Worm (Caenorhabditis elegans) whole organism, L2 larva: ENCODE results near the gene ampd-1.
A peak's percentile ranks its signal among the peaks of the same experiment; 100 is the strongest.
"Not testable (repeated sequence)": the region's sequence is repeated elsewhere in the genome, so short reads cannot be mapped to it uniquely, and the experiment has no call there.

Source experiments
- C34F6.9 ChIP-seq: fragments of 150-350 bp; optimal IDR thresholded peaks from 2 replicates; lab custom pipeline; 2014; ENCODE audit warnings: missing biosample characterization, missing genetic modification characterization
- F13H6.1 ChIP-seq: sonication (generic microtip); optimal IDR thresholded peaks from 2 replicates; lab custom pipeline; 2016; ENCODE audit warnings: missing genetic modification characterization, missing compliant biosample characterization
- aly-2 ChIP-seq: fragments of 150-350 bp; optimal IDR thresholded peaks from 2 replicates; lab custom pipeline; 2014; ENCODE audit warnings: missing biosample characterization, missing genetic modification characterization
- crh-2 ChIP-seq: sonication (generic microtip); optimal IDR thresholded peaks from 2 replicates; lab custom pipeline; 2017; ENCODE audit warnings: missing biosample characterization, missing genetic modification characterization
- elt-3 ChIP-seq: sonication (generic microtip); optimal IDR thresholded peaks from 2 replicates; lab custom pipeline; 2017; ENCODE audit warnings: missing biosample characterization, missing genetic modification characterization
- fos-1 ChIP-seq: fragments of 150-350 bp; optimal IDR thresholded peaks from 2 replicates; lab custom pipeline; 2014; ENCODE audit warnings: missing biosample characterization, missing genetic modification characterization
- gmeb-1 ChIP-seq: fragments of 150-350 bp; optimal IDR thresholded peaks from 2 replicates; lab custom pipeline; 2014; ENCODE audit warnings: missing biosample characterization, missing genetic modification characterization
- lin-11 ChIP-seq: fragments of 150-350 bp; sonication (generic microtip); optimal IDR thresholded peaks from 2 replicates; lab custom pipeline; 2014; ENCODE audit warnings: missing biosample characterization, missing genetic modification characterization, inconsistent platforms, mixed read lengths
- lin-13 ChIP-seq: fragments of 150-350 bp; optimal IDR thresholded peaks from 2 replicates; lab custom pipeline; 2014; ENCODE audit warnings: missing biosample characterization, missing genetic modification reagents, missing genetic modification characterization
- lin-39 ChIP-seq: fragments of 150-350 bp; optimal IDR thresholded peaks from 2 replicates; lab custom pipeline; 2014; ENCODE audit warnings: missing biosample characterization, missing genetic modification reagents, missing genetic modification characterization
- mab-5 ChIP-seq: fragments of 150-350 bp; optimal IDR thresholded peaks from 2 replicates; lab custom pipeline; 2014; ENCODE audit warnings: missing biosample characterization, missing genetic modification characterization
- mdl-1 ChIP-seq, 2 experiments: fragments of 150-350 bp in 1 of 2; sonication (generic microtip) in 1 of 2; optimal IDR thresholded peaks; 2 replicates each; lab custom pipeline; 2017; ENCODE audit warnings: missing biosample characterization in 2 of 2, missing genetic modification characterization in 2 of 2
- nhr-10 ChIP-seq: sonication (generic microtip); optimal IDR thresholded peaks from 2 replicates; lab custom pipeline; 2017; ENCODE audit warnings: missing biosample characterization, missing genetic modification characterization
- nhr-11 ChIP-seq: fragments of 150-350 bp; optimal IDR thresholded peaks from 2 replicates; lab custom pipeline; 2014; ENCODE audit warnings: missing biosample characterization, missing genetic modification characterization
- nhr-129 ChIP-seq: fragments of 150-350 bp; optimal IDR thresholded peaks from 2 replicates; lab custom pipeline; 2014; ENCODE audit warnings: missing biosample characterization, missing genetic modification characterization
- nhr-21 ChIP-seq: fragments of 150-350 bp; optimal IDR thresholded peaks from 2 replicates; lab custom pipeline; 2014; ENCODE audit warnings: missing biosample characterization, missing genetic modification characterization
- nhr-23 ChIP-seq: fragments of 150-350 bp; optimal IDR thresholded peaks from 2 replicates; lab custom pipeline; 2014; ENCODE audit warnings: missing biosample characterization, missing genetic modification reagents, missing genetic modification characterization
- nhr-237 ChIP-seq: fragments of 150-350 bp; optimal IDR thresholded peaks from 2 replicates; lab custom pipeline; 2014; ENCODE audit warnings: missing biosample characterization, missing genetic modification characterization
- nhr-6 ChIP-seq: fragments of 150-350 bp; optimal IDR thresholded peaks from 2 replicates; lab custom pipeline; 2014; ENCODE audit warnings: missing biosample characterization, missing genetic modification characterization
- nhr-77 ChIP-seq: fragments of 150-350 bp; optimal IDR thresholded peaks from 2 replicates; lab custom pipeline; 2014; ENCODE audit warnings: missing biosample characterization, missing genetic modification characterization
- sem-4 ChIP-seq: fragments of 150-350 bp; optimal IDR thresholded peaks from 2 replicates; lab custom pipeline; 2014; ENCODE audit warnings: missing biosample characterization, missing genetic modification reagents, missing genetic modification characterization
- skn-1 ChIP-seq: sonication (generic microtip); optimal IDR thresholded peaks from 2 replicates; lab custom pipeline; 2017; ENCODE audit warnings: missing biosample characterization, missing genetic modification characterization
- sma-3 ChIP-seq: sonication (generic microtip); optimal IDR thresholded peaks from 2 replicates; lab custom pipeline; 2016; ENCODE audit warnings: missing genetic modification reagents, missing genetic modification characterization, missing compliant biosample characterization
- sma-9 ChIP-seq, 2 experiments: fragments of 150-350 bp in 1 of 2; sonication (generic microtip) in 1 of 2; optimal IDR thresholded peaks; 2 replicates each; lab custom pipeline; 2014 to 2016; ENCODE audit warnings: missing genetic modification characterization in 2 of 2, mild to moderate bottlenecking in 1 of 2, missing biosample characterization in 1 of 2, missing compliant biosample characterization in 1 of 2, missing genetic modification reagents in 1 of 2, moderate library complexity in 1 of 2
- snpc-4 ChIP-seq: fragments of 150-350 bp; optimal IDR thresholded peaks from 2 replicates; lab custom pipeline; 2014; ENCODE audit warnings: missing biosample characterization, missing genetic modification characterization
- unc-39 ChIP-seq: fragments of 150-350 bp; optimal IDR thresholded peaks from 2 replicates; lab custom pipeline; 2014; ENCODE audit warnings: missing biosample characterization, missing genetic modification characterization
- unc-55 ChIP-seq: fragments of 150-350 bp; sonication (generic microtip); optimal IDR thresholded peaks from 3 replicates; lab custom pipeline; 2014; ENCODE audit warnings: missing biosample characterization, missing genetic modification reagents, missing genetic modification characterization
- unc-62 ChIP-seq: fragments of 150-350 bp; optimal IDR thresholded peaks from 2 replicates; lab custom pipeline; 2014; ENCODE audit warnings: missing biosample characterization, missing genetic modification reagents, missing genetic modification characterization
- zag-1 ChIP-seq: fragments of 150-350 bp; optimal IDR thresholded peaks from 2 replicates; lab custom pipeline; 2014; ENCODE audit warnings: missing biosample characterization, missing genetic modification characterization
- ztf-1 ChIP-seq: fragments of 200-800 bp; sonication (Bioruptor generic); conservative IDR thresholded peaks from 2 replicates; pipeline ENCODE4 v1.3.6; 2022; ENCODE audit warnings: missing genetic modification characterization, missing compliant biosample characterization
- ztf-11 ChIP-seq: sonication (generic microtip); optimal IDR thresholded peaks from 2 replicates; lab custom pipeline; 2017; ENCODE audit warnings: missing biosample characterization, missing genetic modification characterization
- ztf-4 ChIP-seq: fragments of 150-350 bp; optimal IDR thresholded peaks from 2 replicates; lab custom pipeline; 2014; ENCODE audit warnings: missing biosample characterization, missing genetic modification characterization

ampd-1 gene

DNA sequence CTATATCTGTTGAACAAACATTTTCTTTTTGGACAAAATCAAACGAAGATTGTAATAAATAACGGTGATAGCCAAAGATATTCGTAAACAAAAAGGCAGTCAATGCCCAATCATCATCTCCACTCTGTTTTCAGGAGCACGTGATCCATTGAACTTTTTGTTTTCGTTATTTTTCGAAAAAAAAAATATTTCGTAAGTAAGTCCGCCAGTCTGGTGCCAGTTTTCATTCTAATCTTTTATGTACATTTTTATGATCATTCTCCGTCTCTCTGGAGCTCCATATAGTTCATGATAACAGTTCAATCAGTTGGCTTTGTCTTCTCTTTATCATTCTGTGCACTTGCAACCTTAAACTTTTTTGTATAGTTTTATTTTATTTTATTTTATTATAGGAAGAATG, at the start of gene ampd-1:
Gene ampd-1 (plus strand): TSS at position 393 of the 400 bp plus-strand sequence.
- peak; percentile 30 for TF ChIP-seq sma-9 (GFP tag; optimal IDR thresholded peaks at IDR 0.05; lab: Kevin White, UChicago)
- TF ChIP-seq sma-9 (tag; optimal IDR thresholded peaks at IDR 0.05; lab: Kevin White, UChicago): no peak
- TF ChIP-seq sma-3 (GFP tag; lab: Kevin White, UChicago): peak; percentile 16
- peak; percentile 6 for TF ChIP-seq skn-1
- no peak for TF ChIP-seq aly-2
- peak; percentile 38 for TF ChIP-seq C34F6.9 (tag; lab: Kevin White, UChicago)
- no peak for TF ChIP-seq mab-5
- peak; percentile 27 for TF ChIP-seq F13H6.1
- TF ChIP-seq gmeb-1 (tag; lab: Kevin White, UChicago): peak; percentile 24
- TF ChIP-seq fos-1: peak; percentile 60
- no peak for TF ChIP-seq nhr-77 (tag; lab: Kevin White, UChicago)
- TF ChIP-seq unc-62 (GFP tag; lab: Kevin White, UChicago): no peak
- TF ChIP-seq nhr-10 (tag; lab: Kevin White, UChicago): no peak
- TF ChIP-seq nhr-129 (tag; lab: Kevin White, UChicago): peak; percentile 47

DNA sequence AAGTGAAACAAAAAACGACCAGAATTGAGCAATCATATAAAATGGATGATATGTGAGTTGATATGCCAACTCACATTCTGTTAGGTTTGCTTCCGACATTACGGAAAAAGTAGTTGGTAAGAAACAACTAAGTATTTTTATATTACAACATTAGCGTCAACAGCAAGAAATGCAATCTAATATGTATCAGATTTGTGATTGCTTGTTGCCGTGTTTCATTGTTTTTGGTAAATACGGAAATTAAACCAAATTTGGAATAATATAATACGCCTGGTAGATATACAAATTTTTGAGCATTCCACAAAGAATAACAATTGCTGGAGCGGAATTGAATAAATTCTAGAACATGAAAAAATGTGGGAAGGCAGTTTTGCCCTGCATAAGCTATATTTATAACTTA, 48.6 kb upstream of the ampd-1 start, which contains the start of gene srb-12:
Gene srb-12 (minus strand): TSS at position 101 of the 400 bp plus-strand sequence.
- TF ChIP-seq gmeb-1 (tag; lab: Kevin White, UChicago) (no peak), crh-2 (tag; lab: Kevin White, UChicago) (no peak), mdl-1 (tag; optimal IDR thresholded peaks at IDR 0.05; lab: Kevin White, UChicago) (no peak), sma-9 (GFP tag; optimal IDR thresholded peaks at IDR 0.05; lab: Kevin White, UChicago) (no peak), sma-9 (tag; optimal IDR thresholded peaks at IDR 0.05; lab: Kevin White, UChicago) (no peak), ztf-4 (tag; lab: Kevin White, UChicago) (no peak), nhr-23 (no peak), unc-62 (GFP tag; lab: Kevin White, UChicago) (no peak), nhr-237 (tag; lab: Kevin White, UChicago) (no peak), ztf-11 (tag; lab: Kevin White, UChicago) (no peak)

DNA sequence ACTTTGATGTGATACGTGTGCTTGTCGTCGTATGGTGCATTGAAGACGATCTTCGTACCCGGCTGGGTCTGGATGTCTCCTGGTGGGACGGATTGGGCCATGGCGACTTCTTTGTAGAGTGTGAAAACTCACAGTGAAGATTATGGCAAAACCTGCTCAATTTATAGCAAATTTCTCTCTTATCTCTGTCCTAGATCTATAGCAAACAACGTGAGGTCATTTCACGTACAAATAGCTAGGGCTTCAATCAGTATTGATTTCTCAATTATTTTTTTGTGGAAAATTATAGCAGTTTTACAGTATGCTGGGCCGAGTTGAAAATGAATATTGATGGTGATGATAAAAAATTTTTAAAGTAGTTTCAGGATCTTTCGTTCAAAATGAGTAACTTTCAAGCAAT, 46.1 kb upstream of the ampd-1 start, which contains the start of gene msp-45:
Gene msp-45 (minus strand): TSS at position 101 of the 400 bp plus-strand sequence.
- TF ChIP-seq aly-2: no peak
- no peak for TF ChIP-seq lin-13 (GFP tag; lab: Kevin White, UChicago)
- no peak for TF ChIP-seq nhr-11 (tag; lab: Kevin White, UChicago)
- no peak for TF ChIP-seq ztf-1 (GFP tag; lab: Robert Waterston, UW)
- no peak for TF ChIP-seq nhr-21 (tag; lab: Kevin White, UChicago)
- TF ChIP-seq sem-4 (tag; lab: Kevin White, UChicago): no peak
- no peak for TF ChIP-seq mdl-1 (tag; optimal IDR thresholded peaks at IDR 0.05; lab: Kevin White, UChicago)
- TF ChIP-seq sma-3 (GFP tag; lab: Kevin White, UChicago): no peak
- no peak for TF ChIP-seq snpc-4 (tag; lab: Kevin White, UChicago)
- no peak for TF ChIP-seq ztf-11 (tag; lab: Kevin White, UChicago)

DNA sequence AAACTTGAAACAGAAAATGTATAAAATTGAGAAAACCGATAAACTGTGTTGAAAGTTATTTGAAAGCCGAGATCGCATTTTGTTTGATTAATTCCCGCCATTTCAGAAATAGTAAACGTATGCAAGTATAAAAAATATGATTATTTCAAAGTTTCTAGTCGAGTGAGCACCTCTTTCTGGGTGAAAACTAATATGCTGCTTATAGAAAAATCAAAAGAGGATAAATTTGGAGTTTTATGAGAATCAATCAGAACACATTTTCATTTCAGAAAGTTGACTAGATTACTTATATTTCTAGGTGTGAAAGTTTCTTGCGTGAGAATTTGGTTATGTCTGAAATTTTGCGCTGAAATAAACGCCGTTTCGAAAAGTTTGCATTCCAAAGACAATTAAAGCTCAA, 45.6 kb upstream of the ampd-1 start, which contains the start of gene srb-13:
Gene srb-13 (minus strand): TSS at position 101 of the 400 bp plus-strand sequence.
- no peak for TF ChIP-seq gmeb-1 (tag; lab: Kevin White, UChicago)

DNA sequence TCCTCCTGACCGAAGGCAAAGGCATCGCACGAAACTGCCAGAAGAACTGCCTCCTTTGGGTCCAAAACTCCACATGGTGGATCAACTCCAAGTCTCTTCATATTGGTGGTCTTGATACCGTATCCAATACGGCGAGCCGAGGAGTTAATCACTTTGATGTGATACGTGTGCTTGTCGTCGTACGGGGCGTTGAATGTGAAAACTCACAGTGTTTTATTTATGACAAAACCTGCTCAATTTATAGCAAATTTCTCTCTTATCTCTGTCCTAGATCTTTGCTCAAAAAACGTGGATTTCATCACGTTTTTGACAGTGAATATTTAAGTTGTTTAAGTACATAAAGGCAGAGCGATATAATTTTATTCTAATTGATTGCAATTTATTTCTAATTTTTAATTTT, 44.3 kb upstream of the ampd-1 start, which contains the start of gene F58A6.9:
Gene F58A6.9 (minus strand): TSS at position 101 of the 400 bp plus-strand sequence.
- TF ChIP-seq elt-3 (tag; lab: Kevin White, UChicago); unc-39 (tag; lab: Kevin White, UChicago); mdl-1 (tag; optimal IDR thresholded peaks at IDR 0.05; lab: Kevin White, UChicago): not testable (repeated sequence)

ce11 chrII:5161102-5161501, 42.0 kb upstream of the ampd-1 start, which contains the start of gene C27D6.11:
TSS of gene C27D6.11 (minus strand) at chrII:5161202.
- TF ChIP-seq unc-62 (GFP tag; lab: Kevin White, UChicago) (no peak), lin-39 (no peak), sem-4 (tag; lab: Kevin White, UChicago) (no peak), unc-55 (GFP tag; lab: Kevin White, UChicago) (no peak), nhr-6 (tag; lab: Kevin White, UChicago) (no peak), gmeb-1 (tag; lab: Kevin White, UChicago) (no peak), nhr-77 (tag; lab: Kevin White, UChicago) (no peak), zag-1 (no peak), nhr-10 (tag; lab: Kevin White, UChicago) (no peak), lin-11 (tag; lab: Kevin White, UChicago) (no peak), skn-1 (no peak), mab-5 (no peak), nhr-11 (tag; lab: Kevin White, UChicago) (no peak), mdl-1 (tag; optimal IDR thresholded peaks at IDR 0.05; lab: Kevin White, UChicago) (no peak)
